Worm (Caenorhabditis elegans): Measurements from ENCODE around the gene cox-15.

Gene cox-15

ce11 chrII:11234751-11235150, at the start of gene cox-15:
Gene cox-15 (minus strand): TSS chrII:11234952.
- TF ChIP-seq ztf-4 (tag; optimal IDR thresholded peaks at IDR 0.05): no peak
- TF ChIP-seq nhr-77 (tag; optimal IDR thresholded peaks at IDR 0.05): no peak
- TF ChIP-seq mbf-1 (tag; optimal IDR thresholded peaks at IDR 0.05): no peak
- no peak for TF ChIP-seq lsy-2 (tag; optimal IDR thresholded peaks at IDR 0.05)
- TF ChIP-seq sma-3 (GFP tag; optimal IDR thresholded peaks at IDR 0.05): no peak
- no peak for TF ChIP-seq unc-62 (GFP tag; optimal IDR thresholded peaks at IDR 0.05)
- TF ChIP-seq blmp-1 (tag; optimal IDR thresholded peaks at IDR 0.05; ENCODE audit: insufficient read depth): no peak
- no peak for TF ChIP-seq unc-55 (GFP tag; optimal IDR thresholded peaks at IDR 0.05)
- TF ChIP-seq mdl-1 (tag; optimal IDR thresholded peaks at IDR 0.05): no peak
- no peak for TF ChIP-seq egl-27 (tag; optimal IDR thresholded peaks at IDR 0.05)
- no peak for TF ChIP-seq nhr-21 (tag; optimal IDR thresholded peaks at IDR 0.05)
- no peak for TF ChIP-seq sem-4 (tag; optimal IDR thresholded peaks at IDR 0.05)
- TF ChIP-seq nhr-25 (tag; optimal IDR thresholded peaks at IDR 0.05): no peak
- TF ChIP-seq F13H6.1 (tag; optimal IDR thresholded peaks at IDR 0.05): no peak
- no peak for TF ChIP-seq lin-13 (GFP tag; optimal IDR thresholded peaks at IDR 0.05)

- no peak for TF ChIP-seq ztf-11 (tag; optimal IDR thresholded peaks at IDR 0.05)
- peak; percentile 46 for TF ChIP-seq fos-1 (tag; optimal IDR thresholded peaks at IDR 0.05)
- no peak for TF ChIP-seq ztf-1 (GFP tag; conservative IDR thresholded peaks at IDR 0.05)
Measured at ce11 chrII:11283803-11284202, 49.1 kb upstream of the cox-15 start.

ce11 chrII:11283013-11283412, 48.3 kb upstream of the cox-15 start:
- TF ChIP-seq nhr-11 (tag; optimal IDR thresholded peaks at IDR 0.05): no peak
- no peak for TF ChIP-seq nhr-25 (tag; optimal IDR thresholded peaks at IDR 0.05)
- TF ChIP-seq sem-4 (tag; optimal IDR thresholded peaks at IDR 0.05): no peak
- TF ChIP-seq lsy-2 (tag; optimal IDR thresholded peaks at IDR 0.05): no peak
- TF ChIP-seq crh-2 (tag; optimal IDR thresholded peaks at IDR 0.05): no peak

ce11 chrII:11281666-11282065, 46.9 kb upstream of the cox-15 start, which contains the start of gene unc-130:
Gene unc-130 (plus strand): TSS chrII:11281966.
- no peak for TF ChIP-seq gmeb-1 (tag; optimal IDR thresholded peaks at IDR 0.05)
- no peak for TF ChIP-seq F13H6.1 (tag; optimal IDR thresholded peaks at IDR 0.05)
- peak; percentile 5 for TF ChIP-seq fos-1 (tag; optimal IDR thresholded peaks at IDR 0.05)
- no peak for TF ChIP-seq elt-1 (tag; optimal IDR thresholded peaks at IDR 0.05)
- TF ChIP-seq lin-11 (tag; optimal IDR thresholded peaks at IDR 0.05): no peak

- TF ChIP-seq nhr-129 (tag; optimal IDR thresholded peaks at IDR 0.05): peak; percentile 1
- TF ChIP-seq unc-55 (GFP tag; optimal IDR thresholded peaks at IDR 0.05): no peak
- TF ChIP-seq Y55F3AM.14 (GFP tag; optimal IDR thresholded peaks at IDR 0.05): no peak
- TF ChIP-seq lsy-2 (tag; optimal IDR thresholded peaks at IDR 0.05): peak in 1 of 2 experiments; percentile 66
- TF ChIP-seq nhr-10 (tag; optimal IDR thresholded peaks at IDR 0.05): no peak
- no peak for TF ChIP-seq mdl-1 (tag; optimal IDR thresholded peaks at IDR 0.05)
- no peak for TF ChIP-seq egl-27 (tag; optimal IDR thresholded peaks at IDR 0.05)
- TF ChIP-seq skn-1 (tag; optimal IDR thresholded peaks at IDR 0.05): no peak
- TF ChIP-seq ztf-4 (tag; optimal IDR thresholded peaks at IDR 0.05): no peak
- no peak for TF ChIP-seq R02D3.7 (tag; optimal IDR thresholded peaks at IDR 0.05)
- no peak for TF ChIP-seq ZK546.5 (tag; optimal IDR thresholded peaks at IDR 0.05)
- TF ChIP-seq elt-1 (tag; optimal IDR thresholded peaks at IDR 0.05): no peak
- no peak for TF ChIP-seq aly-2 (tag; optimal IDR thresholded peaks at IDR 0.05)
- TF ChIP-seq ztf-1 (GFP tag; conservative IDR thresholded peaks at IDR 0.05): no peak
Measured at ce11 chrII:11281177-11281576, 46.4 kb upstream of the cox-15 start.

ce11 chrII:11279971-11280370, 45.2 kb upstream of the cox-15 start:
- TF ChIP-seq unc-62 (GFP tag; optimal IDR thresholded peaks at IDR 0.05) (no peak), lsy-2 (tag; optimal IDR thresholded peaks at IDR 0.05) (peak in 1 of 2 experiments; percentile 36)

ce11 chrII:11276879-11277278, 42.1 kb upstream of the cox-15 start:
- no peak for TF ChIP-seq egl-27 (tag; optimal IDR thresholded peaks at IDR 0.05)
- TF ChIP-seq ceh-16 (tag; optimal IDR thresholded peaks at IDR 0.05): peak; percentile 84
- TF ChIP-seq nhr-237 (tag; optimal IDR thresholded peaks at IDR 0.05): no peak
- TF ChIP-seq gmeb-1 (tag; optimal IDR thresholded peaks at IDR 0.05): no peak
- no peak for TF ChIP-seq ztf-11 (tag; optimal IDR thresholded peaks at IDR 0.05)
- no peak for TF ChIP-seq zag-1 (tag; optimal IDR thresholded peaks at IDR 0.05)
- TF ChIP-seq crh-2 (tag; optimal IDR thresholded peaks at IDR 0.05): no peak
- TF ChIP-seq elt-1 (tag; optimal IDR thresholded peaks at IDR 0.05): no peak

Measured in whole organism, L2 larva.